Worm (Caenorhabditis elegans): ENCODE data around the gene dhs-22.

ce11 chrV:14468931-14469330, 47.7 kb upstream of the dhs-22 start, which contains the start of gene clec-57:
- TF ChIP-seq lin-13 (tag; optimal IDR thresholded peaks at IDR 0.05), result no peak
- TF ChIP-seq nhr-237 (tag; optimal IDR thresholded peaks at IDR 0.05), result no peak
- TF ChIP-seq tbx-8 (GFP tag; optimal IDR thresholded peaks at IDR 0.05), result no peak
- no peak for TF ChIP-seq sptf-1 (tag; optimal IDR thresholded peaks at IDR 0.05)
- no peak for TF ChIP-seq zip-8 (tag; optimal IDR thresholded peaks at IDR 0.05)
